Fruit fly (Drosophila melanogaster) whole organism, prepupa: ENCODE data around the gene CG43880.
A peak's percentile ranks its signal among the peaks of the same experiment; 100 is the strongest.

ENCODE experiments used
- Blimp-1 ChIP-seq: fragments of 200-800 bp; sonication (Bioruptor generic); optimal IDR thresholded peaks from 3 replicates; lab custom pipeline; 2017; ENCODE audit warnings: missing biosample characterization, missing genetic modification characterization, mild to moderate bottlenecking, moderate library complexity, missing genetic modification reagents
- CG10631 ChIP-seq: fragments of 200-800 bp; sonication (Bioruptor generic); optimal IDR thresholded peaks from 2 replicates; lab custom pipeline; 2016; ENCODE audit warnings: missing biosample characterization, missing genetic modification characterization
- CG10669 ChIP-seq: fragments of 200-800 bp; sonication (Bioruptor generic); optimal IDR thresholded peaks from 3 replicates; lab custom pipeline; 2018; ENCODE audit warnings: missing biosample characterization, mild to moderate bottlenecking, missing genetic modification characterization, moderate library complexity
- CG11294 ChIP-seq: fragments of 200-800 bp; sonication (Bioruptor generic); IDR thresholded peaks from 2 replicates; pipeline ENCODE4 v1.3.6; 2022; ENCODE audit warnings: missing biosample characterization, missing genetic modification characterization
- CG11902 ChIP-seq: fragments of 200-800 bp; sonication (Bioruptor generic); optimal IDR thresholded peaks from 3 replicates; lab custom pipeline; 2016; ENCODE audit warnings: missing biosample characterization, missing genetic modification characterization
- CG1621 ChIP-seq: fragments of 200-800 bp; sonication (Bioruptor generic); optimal IDR thresholded peaks from 3 replicates; lab custom pipeline; 2018; ENCODE audit warnings: missing biosample characterization, mild to moderate bottlenecking, missing genetic modification characterization
- CG16779 ChIP-seq: fragments of 200-800 bp; sonication (Bioruptor generic); optimal IDR thresholded peaks from 3 replicates; lab custom pipeline; 2017; ENCODE audit warnings: missing biosample characterization, mild to moderate bottlenecking, missing genetic modification characterization
- CG3032 ChIP-seq: fragments of 200-800 bp; optimal IDR thresholded peaks from 2 replicates; lab custom pipeline; 2019; ENCODE audit warnings: missing biosample characterization, mild to moderate bottlenecking, missing genetic modification characterization, moderate library complexity
- CG3919 ChIP-seq: fragments of 200-800 bp; sonication (Bioruptor generic); optimal IDR thresholded peaks from 3 replicates; lab custom pipeline; 2016; ENCODE audit warnings: missing biosample characterization, missing genetic modification characterization
- CG4318 ChIP-seq: fragments of 200-800 bp; sonication (Bioruptor generic); optimal IDR thresholded peaks from 3 replicates; lab custom pipeline; 2017; ENCODE audit warnings: missing biosample characterization, mild to moderate bottlenecking, missing genetic modification characterization
- CG6163 ChIP-seq: fragments of 200-800 bp; sonication (Bioruptor generic); IDR thresholded peaks from 3 replicates; pipeline ENCODE4 v1.3.6; 2022; ENCODE audit warnings: missing biosample characterization, missing genetic modification characterization
- CG6276 ChIP-seq: fragments of 200-800 bp; sonication (Bioruptor generic); optimal IDR thresholded peaks from 2 replicates; lab custom pipeline; 2017; ENCODE audit warnings: missing biosample characterization, mild to moderate bottlenecking, missing genetic modification characterization
- CG6792 ChIP-seq: fragments of 200-800 bp; sonication (Bioruptor generic); optimal IDR thresholded peaks from 3 replicates; lab custom pipeline; 2016; ENCODE audit warnings: missing biosample characterization, missing genetic modification characterization
- CG6808 ChIP-seq: fragments of 200-800 bp; sonication (Bioruptor generic); optimal IDR thresholded peaks from 3 replicates; lab custom pipeline; 2017; ENCODE audit warnings: missing biosample characterization, missing genetic modification characterization, mild to moderate bottlenecking, moderate library complexity, missing genetic modification reagents
- CG6854 ChIP-seq: fragments of 200-800 bp; sonication (Bioruptor generic); optimal IDR thresholded peaks from 2 replicates; lab custom pipeline; 2017; ENCODE audit warnings: missing biosample characterization, mild to moderate bottlenecking, missing genetic modification characterization
- CG7368 ChIP-seq: fragments of 200-800 bp; sonication (Bioruptor generic); optimal IDR thresholded peaks from 3 replicates; lab custom pipeline; 2016; ENCODE audit warnings: missing biosample characterization, missing genetic modification characterization
- CG8319 ChIP-seq: fragments of 200-800 bp; sonication (Bioruptor generic); optimal IDR thresholded peaks from 3 replicates; lab custom pipeline; 2016; ENCODE audit warnings: missing biosample characterization, missing genetic modification characterization
- CG8632 ChIP-seq: fragments of 200-800 bp; sonication (Bioruptor generic); optimal IDR thresholded peaks from 3 replicates; lab custom pipeline; 2016; ENCODE audit warnings: missing biosample characterization, missing genetic modification characterization
- Eip75B ChIP-seq: fragments of 200-800 bp; sonication (Bioruptor generic); optimal IDR thresholded peaks from 3 replicates; lab custom pipeline; 2016; ENCODE audit warnings: missing biosample characterization, missing genetic modification characterization
- Eip78C ChIP-seq: fragments of 200-800 bp; sonication (Bioruptor generic); peaks from one replicate; lab custom pipeline; 2016; ENCODE audit warnings: missing biosample characterization, missing genetic modification characterization
- Eip93F ChIP-seq: fragments of 200-800 bp; sonication (Bioruptor generic); optimal IDR thresholded peaks from 2 replicates; lab custom pipeline; 2016; ENCODE audit warnings: missing biosample characterization, mild to moderate bottlenecking, missing genetic modification characterization
- Ets21C ChIP-seq: fragments of 200-800 bp; sonication (Bioruptor generic); optimal IDR thresholded peaks from 3 replicates; lab custom pipeline; 2016; ENCODE audit warnings: missing biosample characterization, missing genetic modification characterization
- Hr38 ChIP-seq: sonication (Bioruptor generic); optimal IDR thresholded peaks from 2 replicates; lab custom pipeline; 2016; ENCODE audit warnings: missing biosample characterization, missing genetic modification characterization
- Hr39 ChIP-seq: fragments of 200-800 bp; sonication (Bioruptor generic); optimal IDR thresholded peaks from 2 replicates; lab custom pipeline; 2016; ENCODE audit warnings: missing biosample characterization, missing genetic modification characterization
- Hr4 ChIP-seq: fragments of 200-800 bp; sonication (Bioruptor generic); optimal IDR thresholded peaks from 3 replicates; lab custom pipeline; 2016; ENCODE audit warnings: missing biosample characterization, missing genetic modification characterization
- Lpt ChIP-seq: fragments of 200-800 bp; sonication (Bioruptor generic); optimal IDR thresholded peaks from 3 replicates; lab custom pipeline; 2016; ENCODE audit warnings: missing biosample characterization, missing genetic modification characterization
- Met ChIP-seq: fragments of 200-800 bp; sonication (Bioruptor generic); optimal IDR thresholded peaks from 3 replicates; lab custom pipeline; 2016; ENCODE audit warnings: missing biosample characterization, missing genetic modification characterization
- OdsH ChIP-seq: fragments of 200-800 bp; sonication (Bioruptor generic); optimal IDR thresholded peaks from 3 replicates; lab custom pipeline; 2016; ENCODE audit warnings: missing biosample characterization, missing genetic modification characterization
- Sox102F ChIP-seq: fragments of 200-800 bp; sonication (Bioruptor generic); optimal IDR thresholded peaks from 2 replicates; lab custom pipeline; 2016; ENCODE audit warnings: missing biosample characterization, mild to moderate bottlenecking, missing genetic modification characterization
- Sox14 ChIP-seq: fragments of 200-800 bp; sonication (Bioruptor generic); optimal IDR thresholded peaks from 3 replicates; lab custom pipeline; 2016; ENCODE audit warnings: missing biosample characterization, missing genetic modification characterization
- achi ChIP-seq: fragments of 200-800 bp; sonication (Bioruptor generic); optimal IDR thresholded peaks from 3 replicates; lab custom pipeline; 2016; ENCODE audit warnings: missing biosample characterization, missing genetic modification characterization
- acj6 ChIP-seq: fragments of 200-800 bp; sonication (Bioruptor generic); optimal IDR thresholded peaks from 3 replicates; lab custom pipeline; 2016; ENCODE audit warnings: missing biosample characterization, missing genetic modification characterization
- cyc ChIP-seq: fragments of 200-800 bp; sonication (Bioruptor generic); optimal IDR thresholded peaks from 3 replicates; lab custom pipeline; 2016; ENCODE audit warnings: missing biosample characterization, missing genetic modification characterization
- dac ChIP-seq: fragments of 200-800 bp; sonication (Bioruptor generic); optimal IDR thresholded peaks from 2 replicates; lab custom pipeline; 2017; ENCODE audit warnings: missing biosample characterization, mild to moderate bottlenecking, missing genetic modification characterization
- dsx ChIP-seq: fragments of 200-800 bp; optimal IDR thresholded peaks from 3 replicates; lab custom pipeline; 2019; ENCODE audit warnings: missing biosample characterization, mild to moderate bottlenecking, missing genetic modification characterization, moderate library complexity; ENCODE audit not compliant: poor library complexity, severe bottlenecking
- esn ChIP-seq: fragments of 200-800 bp; sonication (Bioruptor generic); optimal IDR thresholded peaks from 2 replicates; lab custom pipeline; 2016; ENCODE audit warnings: missing biosample characterization, mild to moderate bottlenecking, missing genetic modification characterization, moderate library complexity
- fd59A ChIP-seq: fragments of 200-800 bp; sonication (Bioruptor generic); optimal IDR thresholded peaks from 2 replicates; lab custom pipeline; 2017; ENCODE audit warnings: missing biosample characterization, mild to moderate bottlenecking, missing genetic modification characterization, missing genetic modification reagents
- fkh ChIP-seq: fragments of 200-800 bp; sonication (Bioruptor generic); optimal IDR thresholded peaks from 3 replicates; lab custom pipeline; 2017; ENCODE audit warnings: missing biosample characterization, mild to moderate bottlenecking, missing genetic modification characterization, moderate library complexity
- lz ChIP-seq: fragments of 200-800 bp; sonication (Bioruptor generic); optimal IDR thresholded peaks from 3 replicates; lab custom pipeline; 2016; ENCODE audit warnings: missing biosample characterization, missing genetic modification characterization
- salr ChIP-seq, 2 experiments: fragments of 200-800 bp; sonication (Bioruptor generic); optimal IDR thresholded peaks; 3 replicates each; lab custom pipeline; 2016 to 2018; ENCODE audit warnings: missing biosample characterization in 2 of 2, missing genetic modification characterization in 2 of 2, mild to moderate bottlenecking in 1 of 2
- ss ChIP-seq, 2 experiments: fragments of 200-800 bp; sonication (Bioruptor generic); optimal IDR thresholded peaks; 2 replicates in 1 of 2; 3 replicates in 1 of 2; lab custom pipeline; 2017 to 2018; ENCODE audit warnings: mild to moderate bottlenecking in 2 of 2, missing biosample characterization in 2 of 2, missing genetic modification characterization in 2 of 2, moderate library complexity in 1 of 2
- svp ChIP-seq: fragments of 200-800 bp; sonication (Bioruptor generic); peaks from one replicate; lab custom pipeline; 2016; ENCODE audit warnings: missing biosample characterization, missing genetic modification characterization
- topi ChIP-seq: fragments of 200-800 bp; sonication (Bioruptor generic); optimal IDR thresholded peaks from 3 replicates; lab custom pipeline; 2016; ENCODE audit warnings: missing biosample characterization, missing genetic modification characterization
- vri ChIP-seq: fragments of 200-800 bp; sonication (Bioruptor generic); optimal IDR thresholded peaks from 3 replicates; lab custom pipeline; 2016; ENCODE audit warnings: missing biosample characterization, mild to moderate bottlenecking, missing genetic modification characterization

Gene CG43880

DNA sequence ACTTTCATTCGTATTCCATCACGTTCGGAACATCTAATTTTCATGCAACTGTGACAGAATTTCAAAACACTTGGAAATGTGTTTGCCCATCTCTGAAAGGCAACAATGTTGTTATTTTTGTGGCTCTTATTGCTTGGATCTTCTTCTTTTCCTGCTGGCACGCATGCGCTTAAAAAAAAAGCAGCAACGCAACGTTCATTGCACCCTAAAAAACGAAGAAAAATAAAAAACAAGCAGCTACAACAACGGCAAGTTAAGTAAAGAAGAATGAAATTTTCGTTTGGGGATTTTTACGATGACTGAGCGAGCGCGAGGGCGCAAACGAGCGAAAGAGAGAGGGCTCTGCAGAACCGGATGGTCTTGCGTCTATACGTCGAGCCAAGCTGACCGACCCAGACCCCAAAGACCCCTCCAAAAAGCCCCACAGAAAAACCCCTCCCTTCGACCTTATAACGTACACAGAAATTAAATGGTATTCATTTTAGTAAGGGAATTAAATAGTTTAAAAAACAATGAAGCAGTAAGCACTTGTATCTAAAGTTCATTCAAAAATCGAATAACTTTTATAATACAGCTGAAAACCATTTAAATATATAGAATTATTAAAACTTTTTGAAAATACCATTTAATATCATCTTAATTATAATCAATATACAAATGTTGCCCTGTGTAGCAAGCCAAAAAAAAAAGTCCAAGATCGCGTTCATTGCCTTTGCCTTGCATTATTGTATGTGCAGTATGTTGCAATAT, 47.6 kb upstream of the CG43880 start (continued):
- no peak for TF ChIP-seq Hr4 (GFP tag; lab: Kevin White, UChicago)
- peak; percentile 26 for TF ChIP-seq CG7368 (GFP tag; lab: Kevin White, UChicago)
- peak; percentile 95 for TF ChIP-seq CG6854 (GFP tag; lab: Kevin White, UChicago)
- TF ChIP-seq vri (GFP tag; lab: Kevin White, UChicago) = peak; percentile 63
- TF ChIP-seq Eip75B (GFP tag; lab: Kevin White, UChicago) = peak; percentile 41
- TF ChIP-seq Eip93F (GFP tag; lab: Kevin White, UChicago) = peak; percentile 6
- no peak for TF ChIP-seq fkh (GFP tag; lab: Kevin White, UChicago)
- TF ChIP-seq CG10631 (GFP tag; lab: Kevin White, UChicago) = peak; percentile 45
- peak; percentile 70 for TF ChIP-seq CG10669 (GFP tag; lab: Kevin White, UChicago)
- no peak for TF ChIP-seq svp (GFP tag; lab: Kevin White, UChicago)
- TF ChIP-seq OdsH (GFP tag; lab: Kevin White, UChicago) = peak; percentile 22
- TF ChIP-seq CG11902 (GFP tag; lab: Kevin White, UChicago) = peak; percentile 40
- no peak for TF ChIP-seq CG11294 (GFP tag; lab: Robert Waterston, UW)
- no peak for TF ChIP-seq dac (GFP tag; lab: Kevin White, UChicago)
- TF ChIP-seq CG1621 (tag; lab: Kevin White, UChicago) = peak; percentile 88
- peak; percentile 56 for TF ChIP-seq topi
- TF ChIP-seq Met = peak; percentile 39
- no peak for TF ChIP-seq acj6

DNA sequence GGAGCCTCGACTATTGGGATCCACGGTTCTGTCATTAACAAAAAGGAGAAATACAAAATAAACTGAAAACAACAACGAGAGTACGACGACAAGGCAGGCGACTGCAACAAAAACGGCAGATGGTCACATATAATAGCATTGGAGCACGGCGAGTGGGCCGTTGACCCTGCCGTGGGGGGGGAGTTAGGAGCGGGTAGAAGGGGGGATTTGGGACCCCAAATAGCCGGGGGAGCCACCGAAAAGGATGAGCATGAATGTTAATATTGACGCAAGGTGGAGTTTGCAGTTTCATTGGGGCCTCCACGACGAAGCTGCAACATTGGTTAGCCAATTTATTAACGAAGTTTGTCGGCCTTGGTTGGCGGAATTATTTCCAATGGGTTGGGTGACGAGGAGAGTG, 46.7 kb upstream of the CG43880 start:
- no peak for TF ChIP-seq Ets21C
- TF ChIP-seq CG11902 (GFP tag; lab: Kevin White, UChicago) = no peak
- no peak for TF ChIP-seq CG3032 (tag; lab: Kevin White, UChicago)
- no peak for TF ChIP-seq salr (GFP tag; optimal IDR thresholded peaks at IDR 0.05; lab: Kevin White, UChicago)
- TF ChIP-seq lz = no peak
- TF ChIP-seq Eip93F (GFP tag; lab: Kevin White, UChicago) = no peak
- TF ChIP-seq CG10631 (GFP tag; lab: Kevin White, UChicago) = no peak
- TF ChIP-seq achi (GFP tag; lab: Kevin White, UChicago) = no peak
- no peak for TF ChIP-seq CG6792 (GFP tag; lab: Kevin White, UChicago)
- peak; percentile 26 for TF ChIP-seq svp (GFP tag; lab: Kevin White, UChicago)
- TF ChIP-seq CG6163 (GFP tag; lab: Robert Waterston, UW) = peak; percentile 30; the same call in 1 of the 3 replicates
- no peak for TF ChIP-seq Met
- peak; percentile 13 for TF ChIP-seq dsx (GFP tag; lab: Kevin White, UChicago)
- no peak for TF ChIP-seq Hr38 (GFP tag; lab: Kevin White, UChicago)
- TF ChIP-seq acj6 = no peak
- no peak for TF ChIP-seq CG11294 (GFP tag; lab: Robert Waterston, UW)
- no peak for TF ChIP-seq esn (GFP tag; lab: Kevin White, UChicago)
- TF ChIP-seq Hr39 (GFP tag; lab: Kevin White, UChicago) = no peak
- no peak for TF ChIP-seq CG6808 (GFP tag; lab: Kevin White, UChicago)
- TF ChIP-seq fd59A = no peak

DNA sequence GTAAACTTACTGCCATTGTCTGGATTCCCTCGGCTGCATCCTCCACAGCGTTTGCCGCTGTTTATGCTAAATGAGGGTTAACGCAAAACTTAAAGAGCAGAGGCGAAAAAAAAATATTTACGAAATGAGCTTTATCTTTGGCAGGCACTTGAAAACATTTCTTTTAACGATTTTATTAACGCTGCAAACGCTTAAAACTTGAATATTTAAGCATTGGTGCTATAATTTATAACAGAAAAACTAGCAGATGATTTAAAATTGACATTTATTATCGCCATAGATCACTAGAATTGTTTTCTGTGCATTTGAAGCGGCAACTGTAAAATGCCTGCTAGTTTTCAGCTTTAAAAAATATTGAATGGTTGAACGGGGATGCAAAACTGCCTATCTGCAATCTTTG, 44.1 kb upstream of the CG43880 start:
- TF ChIP-seq Hr38 (GFP tag; lab: Kevin White, UChicago) = no peak
- TF ChIP-seq CG6792 (GFP tag; lab: Kevin White, UChicago) = no peak
- TF ChIP-seq salr (GFP tag; optimal IDR thresholded peaks at IDR 0.05; lab: Kevin White, UChicago) = no peak
- TF ChIP-seq achi (GFP tag; lab: Kevin White, UChicago) = no peak
- TF ChIP-seq dsx (GFP tag; lab: Kevin White, UChicago) = no peak
- TF ChIP-seq Sox14 = no peak
- TF ChIP-seq Lpt (GFP tag; lab: Kevin White, UChicago) = no peak
- no peak for TF ChIP-seq CG4318 (GFP tag; lab: Kevin White, UChicago)
- no peak for TF ChIP-seq CG8632
- TF ChIP-seq Sox102F = no peak
- no peak for TF ChIP-seq Blimp-1 (GFP tag; lab: Kevin White, UChicago)
- TF ChIP-seq CG10631 (GFP tag; lab: Kevin White, UChicago) = no peak
- TF ChIP-seq cyc (GFP tag; lab: Kevin White, UChicago) = no peak
- TF ChIP-seq CG6276 (GFP tag; lab: Kevin White, UChicago) = peak; percentile 7
- no peak for TF ChIP-seq fkh (GFP tag; lab: Kevin White, UChicago)
- no peak for TF ChIP-seq CG8319 (GFP tag; lab: Kevin White, UChicago)
- no peak for TF ChIP-seq CG16779 (tag; lab: Kevin White, UChicago)
- TF ChIP-seq CG11902 (GFP tag; lab: Kevin White, UChicago) = no peak
- no peak for TF ChIP-seq Eip75B (GFP tag; lab: Kevin White, UChicago)
- no peak for TF ChIP-seq Eip93F (GFP tag; lab: Kevin White, UChicago)
- TF ChIP-seq fd59A = no peak
- no peak for TF ChIP-seq CG1621 (tag; lab: Kevin White, UChicago)
- no peak for TF ChIP-seq ss (GFP tag; optimal IDR thresholded peaks at IDR 0.05; lab: Kevin White, UChicago)
- TF ChIP-seq Hr39 (GFP tag; lab: Kevin White, UChicago) = no peak
- 0 out of 3 replicates have a peak, but pooled peaks have one; percentile 11 for TF ChIP-seq CG6163 (GFP tag; lab: Robert Waterston, UW)
- peak; percentile 6 for TF ChIP-seq CG3919 (GFP tag; lab: Kevin White, UChicago)
- peak; percentile 59 for TF ChIP-seq Eip78C (GFP tag; lab: Kevin White, UChicago)
